Worm (Caenorhabditis elegans) whole organism, L2 larva: ENCODE results near the gene F22H10.11.

Experiments used
- C34F6.9 ChIP-seq: fragments of 150-350 bp; optimal IDR thresholded peaks from 2 replicates; lab custom pipeline; 2014; ENCODE audit warnings: missing biosample characterization, missing genetic modification characterization
- F13H6.1 ChIP-seq: sonication (generic microtip); optimal IDR thresholded peaks from 2 replicates; lab custom pipeline; 2016; ENCODE audit warnings: missing genetic modification characterization, missing compliant biosample characterization
- R02D3.7 ChIP-seq: fragments of 150-350 bp; optimal IDR thresholded peaks from 2 replicates; lab custom pipeline; 2014; ENCODE audit warnings: missing biosample characterization, missing genetic modification characterization
- Y55F3AM.14 ChIP-seq: fragments of 200-800 bp; sonication (Bioruptor generic); optimal IDR thresholded peaks from 2 replicates; lab custom pipeline; 2018; ENCODE audit warnings: mild to moderate bottlenecking, missing genetic modification characterization, missing compliant biosample characterization
- ZK546.5 ChIP-seq: sonication (generic microtip); optimal IDR thresholded peaks from 2 replicates; lab custom pipeline; 2017; ENCODE audit warnings: missing biosample characterization, missing genetic modification characterization
- alr-1 ChIP-seq: fragments of 150-350 bp; optimal IDR thresholded peaks from 2 replicates; lab custom pipeline; 2014; ENCODE audit warnings: missing biosample characterization, missing genetic modification characterization
- aly-2 ChIP-seq: fragments of 150-350 bp; optimal IDR thresholded peaks from 2 replicates; lab custom pipeline; 2014; ENCODE audit warnings: missing biosample characterization, missing genetic modification characterization
- blmp-1 ChIP-seq: sonication (generic microtip); optimal IDR thresholded peaks from 2 replicates; lab custom pipeline; 2017; ENCODE audit warnings: missing genetic modification characterization, mild to moderate bottlenecking, missing compliant biosample characterization, antibody characterized with exemption, moderate library complexity; ENCODE audit not compliant: insufficient read depth
- ceh-16 ChIP-seq: fragments of 150-350 bp; optimal IDR thresholded peaks from 2 replicates; lab custom pipeline; 2014; ENCODE audit warnings: missing biosample characterization, missing genetic modification characterization
- crh-2 ChIP-seq: sonication (generic microtip); optimal IDR thresholded peaks from 2 replicates; lab custom pipeline; 2017; ENCODE audit warnings: missing biosample characterization, missing genetic modification characterization
- dmd-4 ChIP-seq: sonication (generic microtip); optimal IDR thresholded peaks from 2 replicates; lab custom pipeline; 2017; ENCODE audit warnings: missing biosample characterization, missing genetic modification characterization
- egl-27 ChIP-seq: sonication (generic microtip); optimal IDR thresholded peaks from 3 replicates; lab custom pipeline; 2017; ENCODE audit warnings: missing biosample characterization, missing genetic modification reagents, missing genetic modification characterization
- elt-1 ChIP-seq: fragments of 150-350 bp; optimal IDR thresholded peaks from 2 replicates; lab custom pipeline; 2014; ENCODE audit warnings: missing biosample characterization, missing genetic modification characterization
- elt-3 ChIP-seq: sonication (generic microtip); optimal IDR thresholded peaks from 2 replicates; lab custom pipeline; 2017; ENCODE audit warnings: missing biosample characterization, missing genetic modification characterization
- fos-1 ChIP-seq: fragments of 150-350 bp; optimal IDR thresholded peaks from 2 replicates; lab custom pipeline; 2014; ENCODE audit warnings: missing biosample characterization, missing genetic modification characterization
- gmeb-1 ChIP-seq: fragments of 150-350 bp; optimal IDR thresholded peaks from 2 replicates; lab custom pipeline; 2014; ENCODE audit warnings: missing biosample characterization, missing genetic modification characterization
- lin-11 ChIP-seq: fragments of 150-350 bp; sonication (generic microtip); optimal IDR thresholded peaks from 2 replicates; lab custom pipeline; 2014; ENCODE audit warnings: missing biosample characterization, missing genetic modification characterization, inconsistent platforms, mixed read lengths
- lin-13 ChIP-seq: fragments of 150-350 bp; optimal IDR thresholded peaks from 2 replicates; lab custom pipeline; 2014; ENCODE audit warnings: missing biosample characterization, missing genetic modification reagents, missing genetic modification characterization
- lin-39 ChIP-seq: fragments of 150-350 bp; optimal IDR thresholded peaks from 2 replicates; lab custom pipeline; 2014; ENCODE audit warnings: missing biosample characterization, missing genetic modification reagents, missing genetic modification characterization
- lsy-2 ChIP-seq, 2 experiments: fragments of 150-350 bp in 1 of 2; sonication (generic microtip) in 1 of 2; optimal IDR thresholded peaks; 2 replicates each; lab custom pipeline; 2014 to 2017; ENCODE audit warnings: missing biosample characterization in 2 of 2, missing genetic modification characterization in 2 of 2
- mab-5 ChIP-seq: fragments of 150-350 bp; optimal IDR thresholded peaks from 2 replicates; lab custom pipeline; 2014; ENCODE audit warnings: missing biosample characterization, missing genetic modification characterization
- mbf-1 ChIP-seq: sonication (generic microtip); optimal IDR thresholded peaks from 2 replicates; lab custom pipeline; 2017; ENCODE audit warnings: missing biosample characterization, missing genetic modification characterization
- mdl-1 ChIP-seq, 2 experiments: fragments of 150-350 bp in 1 of 2; sonication (generic microtip) in 1 of 2; optimal IDR thresholded peaks; 2 replicates each; lab custom pipeline; 2017; ENCODE audit warnings: missing biosample characterization in 2 of 2, missing genetic modification characterization in 2 of 2
- nhr-10 ChIP-seq: sonication (generic microtip); optimal IDR thresholded peaks from 2 replicates; lab custom pipeline; 2017; ENCODE audit warnings: missing biosample characterization, missing genetic modification characterization
- nhr-11 ChIP-seq: fragments of 150-350 bp; optimal IDR thresholded peaks from 2 replicates; lab custom pipeline; 2014; ENCODE audit warnings: missing biosample characterization, missing genetic modification characterization
- nhr-12 ChIP-seq: fragments of 150-350 bp; optimal IDR thresholded peaks from 2 replicates; lab custom pipeline; 2014; ENCODE audit warnings: missing biosample characterization, missing genetic modification characterization
- nhr-129 ChIP-seq: fragments of 150-350 bp; optimal IDR thresholded peaks from 2 replicates; lab custom pipeline; 2014; ENCODE audit warnings: missing biosample characterization, missing genetic modification characterization
- nhr-21 ChIP-seq: fragments of 150-350 bp; optimal IDR thresholded peaks from 2 replicates; lab custom pipeline; 2014; ENCODE audit warnings: missing biosample characterization, missing genetic modification characterization
- nhr-23 ChIP-seq: fragments of 150-350 bp; optimal IDR thresholded peaks from 2 replicates; lab custom pipeline; 2014; ENCODE audit warnings: missing biosample characterization, missing genetic modification reagents, missing genetic modification characterization
- nhr-237 ChIP-seq: fragments of 150-350 bp; optimal IDR thresholded peaks from 2 replicates; lab custom pipeline; 2014; ENCODE audit warnings: missing biosample characterization, missing genetic modification characterization
- nhr-25 ChIP-seq: fragments of 150-350 bp; sonication (generic microtip); optimal IDR thresholded peaks from 3 replicates; lab custom pipeline; 2014; ENCODE audit warnings: missing biosample characterization, missing genetic modification characterization
- nhr-6 ChIP-seq: fragments of 150-350 bp; optimal IDR thresholded peaks from 2 replicates; lab custom pipeline; 2014; ENCODE audit warnings: missing biosample characterization, missing genetic modification characterization
- peb-1 ChIP-seq: fragments of 150-350 bp; optimal IDR thresholded peaks from 2 replicates; lab custom pipeline; 2014; ENCODE audit warnings: missing biosample characterization, missing genetic modification characterization
- sem-4 ChIP-seq: fragments of 150-350 bp; optimal IDR thresholded peaks from 2 replicates; lab custom pipeline; 2014; ENCODE audit warnings: missing biosample characterization, missing genetic modification reagents, missing genetic modification characterization
- skn-1 ChIP-seq: sonication (generic microtip); optimal IDR thresholded peaks from 2 replicates; lab custom pipeline; 2017; ENCODE audit warnings: missing biosample characterization, missing genetic modification characterization
- sma-3 ChIP-seq: sonication (generic microtip); optimal IDR thresholded peaks from 2 replicates; lab custom pipeline; 2016; ENCODE audit warnings: missing genetic modification reagents, missing genetic modification characterization, missing compliant biosample characterization
- sma-9 ChIP-seq, 2 experiments: fragments of 150-350 bp in 1 of 2; sonication (generic microtip) in 1 of 2; optimal IDR thresholded peaks; 2 replicates each; lab custom pipeline; 2014 to 2016; ENCODE audit warnings: missing genetic modification characterization in 2 of 2, mild to moderate bottlenecking in 1 of 2, missing biosample characterization in 1 of 2, missing compliant biosample characterization in 1 of 2, missing genetic modification reagents in 1 of 2, moderate library complexity in 1 of 2
- snpc-4 ChIP-seq: fragments of 150-350 bp; optimal IDR thresholded peaks from 2 replicates; lab custom pipeline; 2014; ENCODE audit warnings: missing biosample characterization, missing genetic modification characterization
- unc-39 ChIP-seq: fragments of 150-350 bp; optimal IDR thresholded peaks from 2 replicates; lab custom pipeline; 2014; ENCODE audit warnings: missing biosample characterization, missing genetic modification characterization
- unc-55 ChIP-seq: fragments of 150-350 bp; sonication (generic microtip); optimal IDR thresholded peaks from 3 replicates; lab custom pipeline; 2014; ENCODE audit warnings: missing biosample characterization, missing genetic modification reagents, missing genetic modification characterization
- unc-62 ChIP-seq: fragments of 150-350 bp; optimal IDR thresholded peaks from 2 replicates; lab custom pipeline; 2014; ENCODE audit warnings: missing biosample characterization, missing genetic modification reagents, missing genetic modification characterization
- zag-1 ChIP-seq: fragments of 150-350 bp; optimal IDR thresholded peaks from 2 replicates; lab custom pipeline; 2014; ENCODE audit warnings: missing biosample characterization, missing genetic modification characterization
- ztf-1 ChIP-seq: fragments of 200-800 bp; sonication (Bioruptor generic); conservative IDR thresholded peaks from 2 replicates; pipeline ENCODE4 v1.3.6; 2022; ENCODE audit warnings: missing genetic modification characterization, missing compliant biosample characterization
- ztf-11 ChIP-seq: sonication (generic microtip); optimal IDR thresholded peaks from 2 replicates; lab custom pipeline; 2017; ENCODE audit warnings: missing biosample characterization, missing genetic modification characterization
- ztf-4 ChIP-seq: fragments of 150-350 bp; optimal IDR thresholded peaks from 2 replicates; lab custom pipeline; 2014; ENCODE audit warnings: missing biosample characterization, missing genetic modification characterization

The F22H10.11 gene

ce11 chrX:16731167-16731566 lies 43.3 kb upstream of the F22H10.11 start:
- TF ChIP-seq lin-13 (GFP tag; lab: Kevin White, UChicago) (no peak), unc-55 (no peak), C34F6.9 (tag; lab: Kevin White, UChicago) (no peak), nhr-12 (tag; lab: Kevin White, UChicago) (no peak), zag-1 (tag; lab: Kevin White, UChicago) (no peak), lin-39 (tag; lab: Kevin White, UChicago) (no peak), dmd-4 (no peak), F13H6.1 (tag; lab: Kevin White, UChicago) (no peak), mdl-1 (tag; optimal IDR thresholded peaks at IDR 0.05; lab: Kevin White, UChicago) (no peak), mab-5 (no peak), nhr-21 (no peak), lin-11 (tag; lab: Kevin White, UChicago) (no peak), snpc-4 (tag; lab: Kevin White, UChicago) (no peak)
- TF ChIP-seq, all 48 proteins: peak for 0

- TF ChIP-seq ZK546.5 (tag; lab: Kevin White, UChicago) (no peak), R02D3.7 (tag; lab: Kevin White, UChicago) (no peak), mbf-1 (no peak), ztf-1 (GFP tag; lab: Robert Waterston, UW) (no peak), nhr-11 (no peak), Y55F3AM.14 (GFP tag; lab: Kevin White, UChicago) (no peak), blmp-1 (no peak), nhr-12 (tag; lab: Kevin White, UChicago) (no peak), elt-3 (tag; lab: Kevin White, UChicago) (no peak), crh-2 (tag; lab: Kevin White, UChicago) (no peak), nhr-23 (no peak), peb-1 (tag; lab: Kevin White, UChicago) (no peak), nhr-10 (tag; lab: Kevin White, UChicago) (no peak)
These were observed 41.4 kb upstream of the F22H10.11 start, which contains the start of gene hda-4 for ce11 chrX:16729259-16729658. hda-4 (plus strand) TSS chrX:16729559.

- TF ChIP-seq lin-13 (GFP tag; lab: Kevin White, UChicago) (peak; percentile 87), F13H6.1 (tag; lab: Kevin White, UChicago) (peak; percentile 98), peb-1 (tag; lab: Kevin White, UChicago) (no peak), sma-3 (peak; percentile 94), mbf-1 (no peak), C34F6.9 (tag; lab: Kevin White, UChicago) (peak; percentile 83), lsy-2 (tag; optimal IDR thresholded peaks at IDR 0.05; lab: Kevin White, UChicago) (peak; percentile 53 to 80), ZK546.5 (tag; lab: Kevin White, UChicago) (no peak), ztf-4 (peak; percentile 71), elt-1 (tag; lab: Kevin White, UChicago) (no peak), aly-2 (no peak), unc-62 (GFP tag; lab: Kevin White, UChicago) (peak; percentile 43), nhr-129 (peak; percentile 96), zag-1 (tag; lab: Kevin White, UChicago) (peak; percentile 89), snpc-4 (tag; lab: Kevin White, UChicago) (peak; percentile 75), nhr-237 (tag; lab: Kevin White, UChicago) (peak; percentile 6), nhr-21 (peak; percentile 91), fos-1 (tag; lab: Kevin White, UChicago) (peak; percentile 85), elt-3 (tag; lab: Kevin White, UChicago) (no peak), nhr-6 (tag; lab: Kevin White, UChicago) (peak; percentile 47), crh-2 (tag; lab: Kevin White, UChicago) (peak; percentile 95), unc-39 (no peak), lin-39 (tag; lab: Kevin White, UChicago) (no peak), blmp-1 (peak; percentile 61), mab-5 (peak; percentile 55), lin-11 (tag; lab: Kevin White, UChicago) (peak; percentile 92), ztf-11 (tag; lab: Kevin White, UChicago) (no peak), nhr-25 (tag; lab: Kevin White, UChicago) (peak; percentile 91), alr-1 (no peak), sma-9 (GFP tag; optimal IDR thresholded peaks at IDR 0.05; lab: Kevin White, UChicago) (peak; percentile 94), sma-9 (tag; optimal IDR thresholded peaks at IDR 0.05; lab: Kevin White, UChicago) (no peak), nhr-11 (peak; percentile 47), Y55F3AM.14 (GFP tag; lab: Kevin White, UChicago) (peak; percentile 87), unc-55 (peak; percentile 93), ztf-1 (GFP tag; lab: Robert Waterston, UW) (no peak), dmd-4 (no peak), nhr-12 (tag; lab: Kevin White, UChicago) (no peak), ceh-16 (peak; percentile 69), egl-27 (tag; lab: Kevin White, UChicago) (peak; percentile 94), mdl-1 (tag; optimal IDR thresholded peaks at IDR 0.05; lab: Kevin White, UChicago) (peak; percentile 86 to 92), gmeb-1 (tag; lab: Kevin White, UChicago) (peak; percentile 62), skn-1 (tag; lab: Kevin White, UChicago) (no peak), sem-4 (peak; percentile 94), nhr-23 (no peak), nhr-10 (tag; lab: Kevin White, UChicago) (no peak)
These were observed 39.0 kb upstream of the F22H10.11 start for ce11 chrX:16726879-16727278.
